Worm (Caenorhabditis elegans) whole organism, late embryonic: Measurements from ENCODE around the gene K08D12.4.

Experiments used
- K09A11.1 ChIP-seq: sonication (generic microtip); optimal IDR thresholded peaks from 2 replicates; lab custom pipeline; 2017; ENCODE audit warnings: antibody characterized with exemption, mild to moderate bottlenecking, missing genetic modification characterization, missing compliant biosample characterization; ENCODE audit not compliant: insufficient read depth
- elt-2 ChIP-seq: sonication (generic microtip); optimal IDR thresholded peaks from 2 replicates; lab custom pipeline; 2016; ENCODE audit warnings: missing genetic modification reagents, missing genetic modification characterization, missing compliant biosample characterization
- gmeb-2 ChIP-seq: sonication (generic microtip); optimal IDR thresholded peaks from 2 replicates; lab custom pipeline; 2016; ENCODE audit warnings: missing genetic modification characterization, inconsistent platforms, missing compliant biosample characterization
- hlh-30 ChIP-seq: sonication (generic microtip); optimal IDR thresholded peaks from 2 replicates; lab custom pipeline; 2017; ENCODE audit warnings: antibody characterized with exemption, missing genetic modification characterization, missing compliant biosample characterization; ENCODE audit not compliant: insufficient read depth
- pax-1 ChIP-seq: fragments of 150-350 bp; optimal IDR thresholded peaks from 2 replicates; lab custom pipeline; 2014; ENCODE audit warnings: missing biosample characterization, missing genetic modification characterization

ce11 chrIV:1676926-1677325 is 30.2 kb upstream of the K08D12.4 start:
- no peak for TF ChIP-seq gmeb-2 (tag; lab: Kevin White, UChicago)
- TF ChIP-seq K09A11.1 (tag; lab: Kevin White, UChicago), result no peak
- TF ChIP-seq elt-2 (tag; lab: Kevin White, UChicago), result no peak
- no peak for TF ChIP-seq pax-1
- no peak for TF ChIP-seq hlh-30 (tag; lab: Kevin White, UChicago)
